Fruit fly (Drosophila melanogaster) whole organism, prepupa: ENCODE results near the gene CG10674.

Experiments
- CG31627 ChIP-seq: fragments of 200-800 bp; sonication (Bioruptor generic); optimal IDR thresholded peaks from 3 replicates; lab custom pipeline; 2016; ENCODE audit warnings: missing biosample characterization, missing genetic modification characterization
- CG6854 ChIP-seq: fragments of 200-800 bp; sonication (Bioruptor generic); optimal IDR thresholded peaks from 2 replicates; lab custom pipeline; 2017; ENCODE audit warnings: missing biosample characterization, mild to moderate bottlenecking, missing genetic modification characterization
- Sox14 ChIP-seq: fragments of 200-800 bp; sonication (Bioruptor generic); optimal IDR thresholded peaks from 3 replicates; lab custom pipeline; 2016; ENCODE audit warnings: missing biosample characterization, missing genetic modification characterization
- acj6 ChIP-seq: fragments of 200-800 bp; sonication (Bioruptor generic); optimal IDR thresholded peaks from 3 replicates; lab custom pipeline; 2016; ENCODE audit warnings: missing biosample characterization, missing genetic modification characterization
- dsx ChIP-seq: fragments of 200-800 bp; optimal IDR thresholded peaks from 3 replicates; lab custom pipeline; 2019; ENCODE audit warnings: missing biosample characterization, mild to moderate bottlenecking, missing genetic modification characterization, moderate library complexity; ENCODE audit not compliant: poor library complexity, severe bottlenecking

dm6 chr3L:5141380-5142101 is 5.4 kb upstream of the CG10674 start, which contains the start of the genes Dhrs4 and Gdap1:
- TF ChIP-seq acj6 (GFP tag; lab: Kevin White, UChicago), result no peak
- TF ChIP-seq Sox14 (GFP tag; lab: Kevin White, UChicago), result no peak
- no peak for TF ChIP-seq dsx
- no peak for TF ChIP-seq CG31627
- peak; percentile 33 for TF ChIP-seq CG6854 (GFP tag; lab: Kevin White, UChicago)
